Comparison of ENCODE assay signal across 2 fruit fly cellular contexts in the genomic region with DNA sequence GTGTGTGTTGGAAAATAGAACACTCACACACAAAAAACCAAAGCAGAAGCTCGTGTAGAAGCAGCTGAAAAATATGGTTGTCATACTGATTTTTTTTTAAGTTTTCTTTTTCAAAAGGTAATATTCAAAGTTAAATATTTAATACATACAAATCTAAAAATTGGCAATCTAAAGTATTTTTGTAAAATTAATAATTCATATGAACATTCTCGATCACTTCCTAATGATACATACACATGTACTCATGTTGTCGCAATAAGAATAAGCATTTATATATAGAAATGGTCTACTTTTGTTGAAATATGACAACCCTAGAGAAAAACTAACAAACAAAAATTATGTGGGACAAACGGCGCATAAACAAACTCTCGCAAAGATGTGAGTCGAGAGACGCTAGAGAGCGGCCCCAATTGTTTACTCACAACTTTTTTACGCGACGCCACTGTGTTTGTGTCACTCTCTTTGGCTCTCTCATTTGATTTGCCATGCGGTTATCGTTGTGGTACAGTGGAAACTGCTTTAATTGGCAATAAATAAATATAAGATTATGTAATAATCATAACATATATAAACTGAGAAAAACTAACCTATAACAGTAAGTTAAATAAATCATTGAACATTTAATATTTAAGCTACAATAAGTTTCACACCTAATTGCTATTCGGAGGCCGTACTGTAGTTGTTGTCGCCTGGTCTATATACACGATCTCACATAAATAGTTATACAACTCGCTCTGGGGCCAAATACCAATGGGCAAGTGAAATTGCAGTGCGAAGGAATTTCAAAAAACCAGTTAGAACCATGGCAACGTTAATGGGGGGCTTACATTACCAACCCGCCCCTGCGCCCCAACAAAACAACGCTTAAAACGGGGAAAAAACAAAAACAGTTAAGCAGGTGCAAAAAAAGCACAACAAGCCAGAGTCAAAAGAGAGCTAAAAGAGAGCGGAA.
TF ChIP-seq lines count a peak whose summit lies in the region.

No protein-coding gene starts in this region.

TF ChIP-seq in whole organism, embryonic, 481 proteins besides CTCF, POLR2A, EP300 and RAD21 (continued from another document and continues in another):
- TF ChIP-seq Tbp (GFP tag; optimal IDR thresholded peaks at IDR 0.05; lab: Kevin White, UChicago) (no peak), CG16813 (GFP tag; IDR thresholded peaks at IDR 0.05; lab: Robert Waterston, UW; ENCODE audit: partially characterized antibody) (no peak), seq (GFP tag; IDR thresholded peaks at IDR 0.05; lab: Robert Waterston, UW) (peak; percentile 98), CG3847 (GFP tag; IDR thresholded peaks at IDR 0.05; lab: Robert Waterston, UW) (peak; percentile 99), HLHmδ (GFP tag; optimal IDR thresholded peaks at IDR 0.05; lab: Kevin White, UChicago) (no peak), Camta (GFP tag; optimal IDR thresholded peaks at IDR 0.05; lab: Kevin White, UChicago) (no peak), CG1024 (GFP tag; IDR thresholded peaks at IDR 0.05; lab: Robert Waterston, UW) (peak; percentile 95), klu (GFP tag; IDR thresholded peaks at IDR 0.05; lab: Robert Waterston, UW) (peak; percentile 95), D19A (tag; optimal IDR thresholded peaks at IDR 0.05; lab: Kevin White, UChicago) (peak; percentile 94), hb (GFP tag; IDR thresholded peaks at IDR 0.05; lab: Robert Waterston, UW; ENCODE audit: partially characterized antibody) (no peak), Opbp (GFP tag; IDR thresholded peaks at IDR 0.05; lab: Robert Waterston, UW; ENCODE audit: partially characterized antibody) (no peak), CG12769 (tag; optimal IDR thresholded peaks at IDR 0.05; lab: Kevin White, UChicago) (peak; percentile 98), CG14710 (tag; optimal IDR thresholded peaks at IDR 0.05; lab: Kevin White, UChicago) (peak; percentile 95), CG31365 (tag; optimal IDR thresholded peaks at IDR 0.05; lab: Kevin White, UChicago) (peak; percentile 89), Lpt (GFP tag; optimal IDR thresholded peaks at IDR 0.05; lab: Kevin White, UChicago) (no peak), CG11247 (GFP tag; IDR thresholded peaks at IDR 0.05; lab: Robert Waterston, UW) (peak; percentile 98), CG11696 (GFP tag; IDR thresholded peaks at IDR 0.05; lab: Robert Waterston, UW) (peak; percentile 94), CG6791 (GFP tag; IDR thresholded peaks at IDR 0.05; lab: Robert Waterston, UW; ENCODE audit: partially characterized antibody) (no peak), tgo (GFP tag; IDR thresholded peaks at IDR 0.05; lab: Robert Waterston, UW) (peak; percentile 99), Eip74EF (GFP tag; optimal IDR thresholded peaks at IDR 0.05; lab: Kevin White, UChicago) (peak in 1 of 2 experiments; percentile 97), CG1603 (tag; optimal IDR thresholded peaks at IDR 0.05; lab: Kevin White, UChicago) (peak; percentile 91), unc-4 (GFP tag; IDR thresholded peaks at IDR 0.05; lab: Robert Waterston, UW; ENCODE audit: partially characterized antibody) (no peak), Dek (tag; optimal IDR thresholded peaks at IDR 0.05; lab: Kevin White, UChicago) (peak; percentile 99), Max (GFP tag; optimal IDR thresholded peaks at IDR 0.05; lab: Kevin White, UChicago) (peak; percentile 80), CG31388 (GFP tag; optimal IDR thresholded peaks at IDR 0.05; lab: Kevin White, UChicago) (peak; percentile 90), Scr (GFP tag; IDR thresholded peaks at IDR 0.05; lab: Robert Waterston, UW; ENCODE audit: partially characterized antibody) (no peak), CG9932 (GFP tag; IDR thresholded peaks at IDR 0.05; lab: Robert Waterston, UW) (peak; percentile 99), h (optimal IDR thresholded peaks at IDR 0.05; lab: Kevin White, UChicago) (no peak), CG13624 (GFP tag; optimal IDR thresholded peaks at IDR 0.05; lab: Kevin White, UChicago) (peak; percentile 48), Drgx (GFP tag; IDR thresholded peaks at IDR 0.05; lab: Robert Waterston, UW) (peak; percentile 99), sna (GFP tag; IDR thresholded peaks at IDR 0.05; lab: Robert Waterston, UW; ENCODE audit: partially characterized antibody) (no peak), trem (tag; optimal IDR thresholded peaks at IDR 0.05; lab: Kevin White, UChicago) (peak; percentile 94), abd-A (tag; optimal IDR thresholded peaks at IDR 0.05; lab: Kevin White, UChicago) (peak; percentile 98), CG11456 (GFP tag; IDR thresholded peaks at IDR 0.05; lab: Robert Waterston, UW) (peak; percentile 98), CG13424 (tag; optimal IDR thresholded peaks at IDR 0.05; lab: Kevin White, UChicago) (peak; percentile 99), bowl (GFP tag; IDR thresholded peaks at IDR 0.05; lab: Robert Waterston, UW) (peak; percentile 98), CG4820 (GFP tag; optimal IDR thresholded peaks at IDR 0.05; lab: Kevin White, UChicago) (peak; percentile 92), Mad (GFP tag; optimal IDR thresholded peaks at IDR 0.05; lab: Kevin White, UChicago) (peak; percentile 90), z (GFP tag; IDR thresholded peaks at IDR 0.05; lab: Robert Waterston, UW) (peak; percentile 84), CG15514 (GFP tag; optimal IDR thresholded peaks at IDR 0.05; lab: Kevin White, UChicago) (peak; percentile 92), gt (GFP tag; IDR thresholded peaks at IDR 0.05; lab: Robert Waterston, UW) (peak; percentile 94), Mrtf (GFP tag; IDR thresholded peaks at IDR 0.05; lab: Robert Waterston, UW) (peak; percentile 98), CG2120 (GFP tag; optimal IDR thresholded peaks at IDR 0.05; lab: Kevin White, UChicago) (peak; percentile 97), CG10462 (GFP tag; optimal IDR thresholded peaks at IDR 0.05; lab: Kevin White, UChicago) (peak; percentile 89), mld (GFP tag; IDR thresholded peaks at IDR 0.05; lab: Robert Waterston, UW; ENCODE audit: partially characterized antibody) (no peak), her (GFP tag; optimal IDR thresholded peaks at IDR 0.05; lab: Kevin White, UChicago) (no peak), ssp (GFP tag; IDR thresholded peaks at IDR 0.05; lab: Robert Waterston, UW) (peak; percentile 92), Hsf (GFP tag; optimal IDR thresholded peaks at IDR 0.05; lab: Kevin White, UChicago) (peak; percentile 82), CG7271 (tag; optimal IDR thresholded peaks at IDR 0.05; lab: Kevin White, UChicago) (peak; percentile 87), Xrp1 (GFP tag; IDR thresholded peaks at IDR 0.05; lab: Robert Waterston, UW) (peak; percentile 98), chn (GFP tag; optimal IDR thresholded peaks at IDR 0.05; lab: Kevin White, UChicago) (peak; percentile 59), Neu2 (GFP tag; optimal IDR thresholded peaks at IDR 0.05; lab: Kevin White, UChicago; ENCODE audit: borderline replicate concordance) (peak; percentile 33), bbx (GFP tag; IDR thresholded peaks at IDR 0.05; lab: Robert Waterston, UW; ENCODE audit: partially characterized antibody) (no peak), Ets65A (GFP tag; lab: Kevin White, UChicago) (peak; percentile 98), chm (GFP tag; IDR thresholded peaks at IDR 0.05; lab: Robert Waterston, UW) (peak; percentile 98), scrt (GFP tag; optimal IDR thresholded peaks at IDR 0.05; lab: Kevin White, UChicago) (peak; percentile 97), Awh (GFP tag; IDR thresholded peaks at IDR 0.05; lab: Robert Waterston, UW) (peak; percentile 99), CG15011 (GFP tag; optimal IDR thresholded peaks at IDR 0.05; lab: Kevin White, UChicago) (peak; percentile 95), CG7839 (tag; optimal IDR thresholded peaks at IDR 0.05; lab: Kevin White, UChicago) (peak; percentile 99)

TF ChIP-seq in whole organism, prepupa, 60 proteins besides CTCF, POLR2A, EP300 and RAD21 (continued from another document):
- TF ChIP-seq Eip93F (GFP tag; optimal IDR thresholded peaks at IDR 0.05; lab: Kevin White, UChicago) (peak; percentile 95), CG15336 (GFP tag; IDR thresholded peaks at IDR 0.05; lab: Robert Waterston, UW) (peak; percentile 99), CG8632 (GFP tag; optimal IDR thresholded peaks at IDR 0.05; lab: Kevin White, UChicago) (peak; percentile 99), CG6854 (GFP tag; optimal IDR thresholded peaks at IDR 0.05; lab: Kevin White, UChicago) (peak; percentile 97), CG11902 (GFP tag; optimal IDR thresholded peaks at IDR 0.05; lab: Kevin White, UChicago) (peak; percentile 95), CG9139 (GFP tag; optimal IDR thresholded peaks at IDR 0.05; lab: Kevin White, UChicago) (peak; percentile 98), CG7368 (GFP tag; optimal IDR thresholded peaks at IDR 0.05; lab: Kevin White, UChicago) (peak; percentile 97), esn (GFP tag; optimal IDR thresholded peaks at IDR 0.05; lab: Kevin White, UChicago) (peak; percentile 98), CG10631 (GFP tag; optimal IDR thresholded peaks at IDR 0.05; lab: Kevin White, UChicago) (peak; percentile 99), CG1621 (tag; optimal IDR thresholded peaks at IDR 0.05; lab: Kevin White, UChicago) (peak; percentile 96), CG34406 (GFP tag; optimal IDR thresholded peaks at IDR 0.05; lab: Kevin White, UChicago) (peak; percentile 99), fd59A (GFP tag; optimal IDR thresholded peaks at IDR 0.05; lab: Kevin White, UChicago) (peak; percentile 98), CG6276 (GFP tag; optimal IDR thresholded peaks at IDR 0.05; lab: Kevin White, UChicago) (peak; percentile 97), CG6792 (GFP tag; optimal IDR thresholded peaks at IDR 0.05; lab: Kevin White, UChicago) (peak; percentile 98)
